Worm (Caenorhabditis elegans) whole organism, L3 larva: Measurements from ENCODE around the gene rpl-28.
A peak's percentile ranks its signal among the peaks of the same experiment; 100 is the strongest.

Experiments used
- R02D3.7 ChIP-seq: fragments of 150-350 bp; optimal IDR thresholded peaks from 2 replicates; lab custom pipeline; 2014; ENCODE audit warnings: missing biosample characterization, missing genetic modification characterization
- aly-2 ChIP-seq: fragments of 150-350 bp; optimal IDR thresholded peaks from 2 replicates; lab custom pipeline; 2014; ENCODE audit warnings: missing biosample characterization, missing genetic modification characterization
- ama-1 ChIP-seq: fragments of 150-350 bp; optimal IDR thresholded peaks from 2 replicates; lab custom pipeline; 2018
- ceh-16 ChIP-seq: sonication (generic microtip); optimal IDR thresholded peaks from 2 replicates; lab custom pipeline; 2017; ENCODE audit warnings: missing biosample characterization, missing genetic modification characterization
- ceh-28 ChIP-seq: fragments of 150-350 bp; optimal IDR thresholded peaks from 2 replicates; lab custom pipeline; 2014; ENCODE audit warnings: missing biosample characterization, missing genetic modification reagents, missing genetic modification characterization
- ceh-82 ChIP-seq: fragments of 150-350 bp; optimal IDR thresholded peaks from 2 replicates; lab custom pipeline; 2014; ENCODE audit warnings: missing biosample characterization, missing genetic modification characterization
- ceh-9 ChIP-seq: sonication (generic microtip); optimal IDR thresholded peaks from 2 replicates; lab custom pipeline; 2018; ENCODE audit warnings: missing biosample characterization, missing genetic modification characterization
- daf-12 ChIP-seq: fragments of 150-350 bp; optimal IDR thresholded peaks from 2 replicates; lab custom pipeline; 2014; ENCODE audit warnings: missing biosample characterization, missing genetic modification reagents, missing genetic modification characterization
- egl-27 ChIP-seq: sonication (generic microtip); optimal IDR thresholded peaks from 4 replicates; lab custom pipeline; 2017; ENCODE audit warnings: missing biosample characterization, missing genetic modification reagents, missing genetic modification characterization
- egl-5 ChIP-seq: fragments of 150-350 bp; optimal IDR thresholded peaks from 2 replicates; lab custom pipeline; 2017; ENCODE audit warnings: missing biosample characterization, missing genetic modification reagents, missing genetic modification characterization, inconsistent platforms
- elt-1 ChIP-seq: fragments of 150-350 bp; optimal IDR thresholded peaks from 2 replicates; lab custom pipeline; 2014; ENCODE audit warnings: missing biosample characterization, missing genetic modification characterization
- elt-2 ChIP-seq: sonication (generic microtip); optimal IDR thresholded peaks from 2 replicates; lab custom pipeline; 2016; ENCODE audit warnings: missing genetic modification reagents, mild to moderate bottlenecking, missing genetic modification characterization, missing compliant biosample characterization
- elt-3 ChIP-seq, 3 experiments: fragments of 150-350 bp in 1 of 3; sonication (generic microtip) in 2 of 3; optimal IDR thresholded peaks; 2 replicates in 2 of 3; 4 replicates in 1 of 3; lab custom pipeline; 2014 to 2017; ENCODE audit warnings: missing biosample characterization in 3 of 3, missing genetic modification characterization in 3 of 3
- eor-1 ChIP-seq, 2 experiments: fragments of 150-350 bp; optimal IDR thresholded peaks; 2 replicates each; lab custom pipeline; 2014 to 2018; ENCODE audit warnings: missing biosample characterization in 2 of 2, missing genetic modification characterization in 2 of 2
- fkh-10 ChIP-seq: sonication (generic microtip); optimal IDR thresholded peaks from 2 replicates; lab custom pipeline; 2017; ENCODE audit warnings: missing biosample characterization, missing genetic modification reagents, missing genetic modification characterization
- fkh-2 ChIP-seq: fragments of 150-350 bp; optimal IDR thresholded peaks from 2 replicates; lab custom pipeline; 2014; ENCODE audit warnings: missing biosample characterization, missing genetic modification reagents, missing genetic modification characterization
- fos-1 ChIP-seq: fragments of 150-350 bp; optimal IDR thresholded peaks from 2 replicates; lab custom pipeline; 2014; ENCODE audit warnings: missing biosample characterization, missing genetic modification characterization
- hmg-11 ChIP-seq: sonication (generic microtip); optimal IDR thresholded peaks from 2 replicates; lab custom pipeline; 2016; ENCODE audit warnings: missing genetic modification characterization, missing compliant biosample characterization
- jun-1 ChIP-seq: fragments of 150-350 bp; optimal IDR thresholded peaks from 2 replicates; lab custom pipeline; 2014; ENCODE audit warnings: missing biosample characterization, missing genetic modification reagents, missing genetic modification characterization
- lin-15B ChIP-seq: fragments of 150-350 bp; optimal IDR thresholded peaks from 2 replicates; lab custom pipeline; 2014; ENCODE audit warnings: missing biosample characterization, missing genetic modification characterization
- lin-39 ChIP-seq: fragments of 150-350 bp; optimal IDR thresholded peaks from 2 replicates; lab custom pipeline; 2018; ENCODE audit warnings: missing biosample characterization, missing genetic modification reagents, missing genetic modification characterization
- lsy-12 ChIP-seq: sonication (generic microtip); optimal IDR thresholded peaks from 2 replicates; lab custom pipeline; 2016; ENCODE audit warnings: mild to moderate bottlenecking, missing genetic modification characterization, missing compliant biosample characterization
- mdl-1 ChIP-seq: fragments of 150-350 bp; optimal IDR thresholded peaks from 2 replicates; lab custom pipeline; 2014; ENCODE audit warnings: missing biosample characterization, missing genetic modification characterization
- mml-1 ChIP-seq: fragments of 150-350 bp; sonication (generic microtip); optimal IDR thresholded peaks from 3 replicates; lab custom pipeline; 2014; ENCODE audit warnings: missing biosample characterization, missing genetic modification characterization
- nfya-1 ChIP-seq: sonication (generic microtip); optimal IDR thresholded peaks from 2 replicates; lab custom pipeline; 2017; ENCODE audit warnings: missing genetic modification characterization, mild to moderate bottlenecking, missing compliant biosample characterization, antibody characterized with exemption, moderate library complexity; ENCODE audit not compliant: insufficient read depth
- nhr-11 ChIP-seq: fragments of 150-350 bp; optimal IDR thresholded peaks from 2 replicates; lab custom pipeline; 2014; ENCODE audit warnings: missing biosample characterization, missing genetic modification characterization
- nhr-12 ChIP-seq: fragments of 150-350 bp; optimal IDR thresholded peaks from 2 replicates; lab custom pipeline; 2014; ENCODE audit warnings: missing biosample characterization, missing genetic modification characterization
- nhr-237 ChIP-seq: fragments of 150-350 bp; optimal IDR thresholded peaks from 2 replicates; lab custom pipeline; 2014; ENCODE audit warnings: missing biosample characterization, missing genetic modification characterization
- nhr-25 ChIP-seq: sonication (generic microtip); optimal IDR thresholded peaks from 2 replicates; lab custom pipeline; 2017; ENCODE audit warnings: missing biosample characterization, missing genetic modification characterization
- nhr-28 ChIP-seq: fragments of 150-350 bp; optimal IDR thresholded peaks from 2 replicates; lab custom pipeline; 2014; ENCODE audit warnings: missing biosample characterization, missing genetic modification characterization
- nhr-43 ChIP-seq: sonication (generic microtip); optimal IDR thresholded peaks from 2 replicates; lab custom pipeline; 2016; ENCODE audit warnings: mild to moderate bottlenecking, missing genetic modification characterization, missing compliant biosample characterization; ENCODE audit not compliant: poor library complexity, severe bottlenecking
- nhr-67 ChIP-seq: fragments of 150-350 bp; optimal IDR thresholded peaks from 2 replicates; lab custom pipeline; 2014; ENCODE audit warnings: missing biosample characterization, missing genetic modification characterization
- nhr-76 ChIP-seq: fragments of 150-350 bp; sonication (generic microtip); optimal IDR thresholded peaks from 5 replicates; lab custom pipeline; 2014; ENCODE audit warnings: missing biosample characterization, missing genetic modification characterization
- nhr-77 ChIP-seq: fragments of 150-350 bp; optimal IDR thresholded peaks from 2 replicates; lab custom pipeline; 2014; ENCODE audit warnings: missing biosample characterization, missing genetic modification characterization
- pha-4 ChIP-seq: fragments of 150-350 bp; optimal IDR thresholded peaks from 2 replicates; lab custom pipeline; 2014; ENCODE audit warnings: missing biosample characterization, missing genetic modification reagents, missing genetic modification characterization
- pqm-1 ChIP-seq: fragments of 150-350 bp; optimal IDR thresholded peaks from 2 replicates; lab custom pipeline; 2017; ENCODE audit warnings: missing biosample characterization, missing genetic modification characterization, inconsistent platforms
- sea-2 ChIP-seq: fragments of 150-350 bp; sonication (generic microtip); optimal IDR thresholded peaks from 4 replicates; lab custom pipeline; 2014; ENCODE audit warnings: missing biosample characterization, missing genetic modification reagents, missing genetic modification characterization
- skn-1 ChIP-seq: fragments of 150-350 bp; optimal IDR thresholded peaks from 2 replicates; lab custom pipeline; 2014; ENCODE audit warnings: missing biosample characterization, missing genetic modification characterization
- snpc-4 ChIP-seq: fragments of 150-350 bp; optimal IDR thresholded peaks from 2 replicates; lab custom pipeline; 2014; ENCODE audit warnings: missing biosample characterization, missing genetic modification characterization
- tbx-2 ChIP-seq: sonication (generic microtip); optimal IDR thresholded peaks from 2 replicates; lab custom pipeline; 2016; ENCODE audit warnings: mild to moderate bottlenecking, missing genetic modification characterization, missing compliant biosample characterization
- unc-39 ChIP-seq: sonication (generic microtip); optimal IDR thresholded peaks from 4 replicates; lab custom pipeline; 2017; ENCODE audit warnings: missing biosample characterization, missing genetic modification characterization
- unc-62 ChIP-seq: fragments of 150-350 bp; sonication (generic microtip); optimal IDR thresholded peaks from 4 replicates; lab custom pipeline; 2014; ENCODE audit warnings: missing biosample characterization, missing genetic modification reagents, missing genetic modification characterization
- zag-1 ChIP-seq: fragments of 150-350 bp; optimal IDR thresholded peaks from 2 replicates; lab custom pipeline; 2014; ENCODE audit warnings: missing biosample characterization, missing genetic modification characterization
- ztf-11 ChIP-seq: fragments of 150-350 bp; optimal IDR thresholded peaks from 2 replicates; lab custom pipeline; 2014; ENCODE audit warnings: missing biosample characterization, missing genetic modification characterization
- ztf-4 ChIP-seq: fragments of 150-350 bp; optimal IDR thresholded peaks from 2 replicates; lab custom pipeline; 2014; ENCODE audit warnings: missing biosample characterization, missing genetic modification characterization

Gene rpl-28

ce11 chrV:12701613-12702012, 26.3 kb downstream of the rpl-28 start:
- TF ChIP-seq elt-2 (tag; lab: Kevin White, UChicago): no peak
- no peak for TF ChIP-seq pqm-1
- no peak for TF ChIP-seq eor-1 (tag; optimal IDR thresholded peaks at IDR 0.05; lab: Kevin White, UChicago)
- TF ChIP-seq snpc-4: no peak
- TF ChIP-seq egl-27 (tag; lab: Kevin White, UChicago): no peak
- TF ChIP-seq tbx-2 (tag; lab: Kevin White, UChicago): no peak
- TF ChIP-seq nhr-77 (tag; lab: Kevin White, UChicago): no peak
- TF ChIP-seq nhr-43: no peak

ce11 chrV:12697364-12697901, 30.5 kb downstream of the rpl-28 start, which contains the start of gene istr-1:
istr-1 (plus strand) TSS chrV:12697858.
- peak; percentile 22 for TF ChIP-seq hmg-11
- no peak for TF ChIP-seq fkh-2
- no peak for TF ChIP-seq ztf-11 (tag; lab: Kevin White, UChicago)
- TF ChIP-seq nhr-237 (tag; lab: Kevin White, UChicago): no peak
- no peak for TF ChIP-seq zag-1
- TF ChIP-seq elt-3 (tag; optimal IDR thresholded peaks at IDR 0.05; lab: Kevin White, UChicago): no peak
- TF ChIP-seq pqm-1: no peak
- TF ChIP-seq R02D3.7: no peak
- TF ChIP-seq snpc-4: peak; percentile 17
- no peak for TF ChIP-seq ceh-16 (tag; lab: Kevin White, UChicago)
- TF ChIP-seq eor-1 (tag; optimal IDR thresholded peaks at IDR 0.05; lab: Kevin White, UChicago): no peak
- TF ChIP-seq unc-39 (tag; lab: Kevin White, UChicago): no peak
- TF ChIP-seq ama-1 (lab: Kevin White, UChicago): no peak
- TF ChIP-seq egl-5 (tag; lab: Kevin White, UChicago): no peak
- TF ChIP-seq egl-27 (tag; lab: Kevin White, UChicago): no peak
- TF ChIP-seq fos-1 (tag; lab: Kevin White, UChicago): no peak
- no peak for TF ChIP-seq daf-12 (tag; lab: Kevin White, UChicago)
- no peak for TF ChIP-seq fkh-10
- no peak for TF ChIP-seq elt-2 (tag; lab: Kevin White, UChicago)
- no peak for TF ChIP-seq ztf-4
- TF ChIP-seq nhr-76: no peak
- TF ChIP-seq ceh-28 (tag; lab: Kevin White, UChicago): no peak
- no peak for TF ChIP-seq mdl-1 (tag; lab: Kevin White, UChicago)
- no peak for TF ChIP-seq nhr-12 (tag; lab: Kevin White, UChicago)
- no peak for TF ChIP-seq mml-1 (tag; lab: Kevin White, UChicago)
- TF ChIP-seq nfya-1: peak; percentile 34
- TF ChIP-seq skn-1 (tag; lab: Kevin White, UChicago): no peak
- TF ChIP-seq lin-15B (tag; lab: Kevin White, UChicago): peak; percentile 51
- TF ChIP-seq ceh-9 (tag; lab: Kevin White, UChicago): no peak
- no peak for TF ChIP-seq nhr-11
- TF ChIP-seq aly-2 (tag; lab: Kevin White, UChicago): no peak
- TF ChIP-seq ceh-82 (tag; lab: Kevin White, UChicago): no peak
- TF ChIP-seq sea-2 (GFP tag; lab: Kevin White, UChicago): no peak
- TF ChIP-seq pha-4: peak; percentile 36
- no peak for TF ChIP-seq nhr-28
- no peak for TF ChIP-seq nhr-77 (tag; lab: Kevin White, UChicago)
- TF ChIP-seq nhr-25: no peak
- no peak for TF ChIP-seq nhr-67 (tag; lab: Kevin White, UChicago)
- TF ChIP-seq jun-1 (tag; lab: Kevin White, UChicago): peak; percentile 16
- no peak for TF ChIP-seq lsy-12 (tag; lab: Kevin White, UChicago)
- TF ChIP-seq elt-1: no peak

ce11 chrV:12696790-12697189, 31.1 kb downstream of the rpl-28 start:
- TF ChIP-seq nhr-12 (tag; lab: Kevin White, UChicago) (no peak), nhr-43 (no peak), tbx-2 (tag; lab: Kevin White, UChicago) (no peak), ama-1 (lab: Kevin White, UChicago) (no peak), ztf-11 (tag; lab: Kevin White, UChicago) (no peak), unc-62 (no peak), lin-39 (tag; lab: Kevin White, UChicago) (no peak), ceh-82 (tag; lab: Kevin White, UChicago) (no peak), hmg-11 (no peak)
